Fruit fly (Drosophila melanogaster) whole organism: ENCODE measurements around the gene Vlet.

Experiments
- CG8478 ChIP-seq: fragments of >200 bp; optimal IDR thresholded peaks from 2 replicates; lab custom pipeline; 2018; ENCODE audit warnings: inconsistent platforms
- Dll ChIP-seq: fragments of >200 bp; optimal IDR thresholded peaks from 2 replicates; lab custom pipeline; 2017
- EcR ChIP-seq, 2 experiments: fragments of >200 bp; optimal IDR thresholded peaks; 2 replicates each; lab custom pipeline; 2017; ENCODE audit warnings: missing biosample characterization in 2 of 2, missing genetic modification characterization in 2 of 2, missing genetic modification reagents in 2 of 2
- psq ChIP-seq: fragments of >200 bp; optimal IDR thresholded peaks from 2 replicates; lab custom pipeline; 2017
- usp ChIP-seq: fragments of >200 bp; optimal IDR thresholded peaks from 2 replicates; lab custom pipeline; 2017; ENCODE audit warnings: missing biosample characterization, missing genetic modification characterization, mixed read lengths

- TF ChIP-seq EcR (GFP tag; optimal IDR thresholded peaks at IDR 0.05; lab: Kevin White, UChicago) (no peak), usp (GFP tag; lab: Kevin White, UChicago) (no peak), CG8478 (no peak), Dll (lab: Kevin White, UChicago) (no peak), psq (lab: Kevin White, UChicago) (no peak)
Observed at dm6 chrX:11715263-11715659, 36.9 kb upstream of the Vlet start, which contains the start of gene Amun.
